Fruit fly (Drosophila melanogaster) whole organism, embryonic: ENCODE measurements around the gene ph-p.
A peak's percentile ranks its signal among the peaks of the same experiment; 100 is the strongest.

ENCODE experiments used
- Bgb ChIP-seq: fragments of 200-800 bp; sonication (Bioruptor generic); IDR thresholded peaks from 2 replicates; pipeline ENCODE4 v1.3.6; 2022; ENCODE audit warnings: missing biosample characterization, missing genetic modification characterization; ENCODE audit not compliant: partially characterized antibody
- CG1024 ChIP-seq: fragments of 200-800 bp; sonication (Bioruptor generic); IDR thresholded peaks from 2 replicates; pipeline ENCODE4 v1.3.6; 2022; ENCODE audit warnings: missing biosample characterization, missing genetic modification characterization
- CG10979 ChIP-seq: fragments of 200-800 bp; sonication (Bioruptor generic); optimal IDR thresholded peaks from 2 replicates; lab custom pipeline; 2018; ENCODE audit warnings: missing biosample characterization, mild to moderate bottlenecking, missing genetic modification characterization, moderate library complexity
- CG11695 ChIP-seq: fragments of 200-800 bp; sonication (Bioruptor generic); IDR thresholded peaks from 3 replicates; pipeline ENCODE4 v1.3.6; 2022; ENCODE audit warnings: missing biosample characterization, missing genetic modification characterization
- CG12155 ChIP-seq: fragments of 200-800 bp; sonication (Bioruptor generic); optimal IDR thresholded peaks from 3 replicates; lab custom pipeline; 2016; ENCODE audit warnings: missing biosample characterization, missing genetic modification characterization
- CG13287 ChIP-seq: fragments of 200-800 bp; sonication (Bioruptor generic); IDR thresholded peaks from 2 replicates; pipeline ENCODE4 v1.3.6; 2022; ENCODE audit warnings: missing biosample characterization, missing genetic modification characterization; ENCODE audit not compliant: partially characterized antibody
- CG13775 ChIP-seq: fragments of 200-800 bp; sonication (Bioruptor generic); optimal IDR thresholded peaks from 3 replicates; lab custom pipeline; 2017; ENCODE audit warnings: missing biosample characterization, mild to moderate bottlenecking, missing genetic modification characterization
- CG14860 ChIP-seq: fragments of 200-800 bp; sonication (Bioruptor generic); IDR thresholded peaks from 3 replicates; pipeline ENCODE4 v1.3.6; 2022; ENCODE audit warnings: missing biosample characterization, missing genetic modification characterization; ENCODE audit not compliant: partially characterized antibody
- CG15514 ChIP-seq: fragments of 200-800 bp; sonication (Bioruptor generic); optimal IDR thresholded peaks from 3 replicates; lab custom pipeline; 2017; ENCODE audit warnings: missing biosample characterization, missing genetic modification characterization, mild to moderate bottlenecking, moderate library complexity, missing genetic modification reagents
- CG17359 ChIP-seq: fragments of 200-800 bp; sonication (Bioruptor generic); optimal IDR thresholded peaks from 3 replicates; lab custom pipeline; 2018; ENCODE audit warnings: missing biosample characterization, mild to moderate bottlenecking, missing genetic modification characterization, moderate library complexity
- CG17568 ChIP-seq: fragments of 200-800 bp; sonication (Bioruptor generic); optimal IDR thresholded peaks from 2 replicates; lab custom pipeline; 2018; ENCODE audit warnings: missing biosample characterization, mild to moderate bottlenecking, missing genetic modification characterization, moderate library complexity
- CG18011 ChIP-seq: fragments of 200-800 bp; sonication (Bioruptor generic); optimal IDR thresholded peaks from 2 replicates; lab custom pipeline; 2017; ENCODE audit warnings: missing biosample characterization, missing genetic modification characterization, mild to moderate bottlenecking, moderate library complexity, missing genotype
- CG18476 ChIP-seq: fragments of 200-800 bp; sonication (Bioruptor generic); optimal IDR thresholded peaks from 2 replicates; lab custom pipeline; 2016; ENCODE audit warnings: missing biosample characterization, mild to moderate bottlenecking, missing genetic modification characterization
- CG18599 ChIP-seq: fragments of 200-800 bp; sonication (Bioruptor generic); optimal IDR thresholded peaks from 3 replicates; lab custom pipeline; 2017; ENCODE audit warnings: missing biosample characterization, missing genetic modification characterization, mild to moderate bottlenecking, moderate library complexity, missing genetic modification reagents
- CG42726 ChIP-seq: fragments of 200-800 bp; sonication (Bioruptor generic); IDR thresholded peaks from 2 replicates; pipeline ENCODE4 v1.3.6; 2022; ENCODE audit warnings: missing biosample characterization, missing genetic modification characterization; ENCODE audit not compliant: partially characterized antibody
- CG4820 ChIP-seq: fragments of 200-800 bp; sonication (Bioruptor generic); optimal IDR thresholded peaks from 3 replicates; lab custom pipeline; 2016; ENCODE audit warnings: missing biosample characterization, missing genetic modification characterization
- CG4854 ChIP-seq: fragments of 200-800 bp; sonication (Bioruptor generic); optimal IDR thresholded peaks from 2 replicates; lab custom pipeline; 2016; ENCODE audit warnings: missing biosample characterization, missing genetic modification characterization, inconsistent platforms
- CG7556 ChIP-seq: fragments of 200-800 bp; sonication (Bioruptor generic); optimal IDR thresholded peaks from 2 replicates; lab custom pipeline; 2017; ENCODE audit warnings: missing biosample characterization, mild to moderate bottlenecking, missing genetic modification characterization
- CG7987 ChIP-seq: fragments of 200-800 bp; sonication (Bioruptor generic); optimal IDR thresholded peaks from 2 replicates; lab custom pipeline; 2018; ENCODE audit warnings: missing biosample characterization, mild to moderate bottlenecking, missing genetic modification characterization, moderate library complexity
- CG8924 ChIP-seq: fragments of 200-800 bp; optimal IDR thresholded peaks from 3 replicates; lab custom pipeline; 2019; ENCODE audit warnings: missing biosample characterization, mild to moderate bottlenecking, missing genetic modification characterization, moderate library complexity
- Deaf1 ChIP-seq: fragments of 200-800 bp; optimal IDR thresholded peaks from 3 replicates; lab custom pipeline; 2019; ENCODE audit warnings: missing biosample characterization, mild to moderate bottlenecking, missing genetic modification characterization, moderate library complexity
- Gug ChIP-seq: fragments of 200-800 bp; sonication (Bioruptor generic); IDR thresholded peaks from 4 replicates; pipeline ENCODE4 v1.3.6; 2022; ENCODE audit warnings: missing biosample characterization, missing genetic modification characterization
- H2.0 ChIP-seq: fragments of 200-800 bp; sonication (Bioruptor generic); IDR thresholded peaks from 2 replicates; pipeline ENCODE4 v1.3.6; 2022; ENCODE audit warnings: missing biosample characterization, missing genetic modification characterization
- Hmx ChIP-seq: fragments of 200-800 bp; sonication (Bioruptor generic); optimal IDR thresholded peaks from 2 replicates; lab custom pipeline; 2016; ENCODE audit warnings: missing biosample characterization, missing genetic modification characterization
- Hr39 ChIP-seq: fragments of >200 bp; optimal IDR thresholded peaks from 2 replicates; lab custom pipeline; 2017
- Hsf ChIP-seq: fragments of 200-800 bp; sonication (Bioruptor generic); optimal IDR thresholded peaks from 3 replicates; lab custom pipeline; 2016; ENCODE audit warnings: missing biosample characterization, missing genetic modification characterization
- MBD-R2 ChIP-seq: fragments of 200-800 bp; sonication (Bioruptor generic); IDR thresholded peaks from 2 replicates; pipeline ENCODE4 v1.3.6; 2022; ENCODE audit warnings: missing biosample characterization, missing genetic modification characterization
- Mad ChIP-seq: fragments of 200-800 bp; sonication (Bioruptor generic); optimal IDR thresholded peaks from 2 replicates; lab custom pipeline; 2016; ENCODE audit warnings: missing biosample characterization, missing genetic modification characterization
- Nf-YB ChIP-seq: fragments of 200-800 bp; sonication (Bioruptor generic); optimal IDR thresholded peaks from 3 replicates; lab custom pipeline; 2019; ENCODE audit warnings: missing biosample characterization, mild to moderate bottlenecking, missing genetic modification characterization, moderate library complexity
- Oli ChIP-seq: fragments of 200-800 bp; sonication (Bioruptor generic); optimal IDR thresholded peaks from 2 replicates; lab custom pipeline; 2018; ENCODE audit warnings: missing biosample characterization, mild to moderate bottlenecking, missing genetic modification characterization, moderate library complexity
- ara ChIP-seq: fragments of 200-800 bp; sonication (Bioruptor generic); IDR thresholded peaks from 2 replicates; pipeline ENCODE4 v1.3.6; 2022; ENCODE audit warnings: missing biosample characterization, missing genetic modification characterization
- bab2 ChIP-seq: fragments of 200-800 bp; sonication (Bioruptor generic); optimal IDR thresholded peaks from 2 replicates; lab custom pipeline; 2016; ENCODE audit warnings: missing biosample characterization, missing genetic modification characterization
- disco-r ChIP-seq: fragments of 200-800 bp; sonication (Bioruptor generic); optimal IDR thresholded peaks from 2 replicates; lab custom pipeline; 2016; ENCODE audit warnings: missing biosample characterization, missing genetic modification characterization
- dpn ChIP-seq, 2 experiments: fragments of 200-800 bp; sonication (Bioruptor generic); optimal IDR thresholded peaks; 3 replicates each; lab custom pipeline; 2016; ENCODE audit warnings: missing biosample characterization in 2 of 2, missing genetic modification characterization in 2 of 2
- eyg ChIP-seq: fragments of 200-800 bp; sonication (Bioruptor generic); optimal IDR thresholded peaks from 3 replicates; lab custom pipeline; 2016; ENCODE audit warnings: missing biosample characterization, missing genetic modification characterization
- fd64A ChIP-seq: fragments of 200-800 bp; sonication (Bioruptor generic); optimal IDR thresholded peaks from 3 replicates; lab custom pipeline; 2018; ENCODE audit warnings: missing biosample characterization, mild to moderate bottlenecking, missing genetic modification characterization
- gem ChIP-seq: fragments of 200-800 bp; sonication (Bioruptor generic); optimal IDR thresholded peaks from 2 replicates; lab custom pipeline; 2019; ENCODE audit warnings: missing biosample characterization, mild to moderate bottlenecking, missing genetic modification characterization, moderate library complexity
- gsb-n ChIP-seq: fragments of 200-800 bp; sonication (Bioruptor generic); optimal IDR thresholded peaks from 3 replicates; lab custom pipeline; 2018; ENCODE audit warnings: missing biosample characterization, mild to moderate bottlenecking, missing genetic modification characterization
- hb ChIP-seq: fragments of 200-800 bp; sonication (Bioruptor generic); IDR thresholded peaks from 3 replicates; pipeline ENCODE4 v1.3.6; 2022; ENCODE audit warnings: missing biosample characterization, missing genetic modification characterization; ENCODE audit not compliant: partially characterized antibody
- ind ChIP-seq: fragments of 200-800 bp; sonication (Bioruptor generic); optimal IDR thresholded peaks from 3 replicates; lab custom pipeline; 2016; ENCODE audit warnings: missing biosample characterization, missing genetic modification characterization
- onecut ChIP-seq: fragments of 200-800 bp; sonication (Bioruptor generic); IDR thresholded peaks from 2 replicates; pipeline ENCODE4 v1.3.6; 2022; ENCODE audit warnings: missing biosample characterization, missing genetic modification characterization
- pfk ChIP-seq: fragments of 200-800 bp; sonication (Bioruptor generic); optimal IDR thresholded peaks from 2 replicates; lab custom pipeline; 2018; ENCODE audit warnings: missing biosample characterization, mild to moderate bottlenecking, missing genetic modification characterization, moderate library complexity
- phol ChIP-seq: fragments of 200-800 bp; sonication (Bioruptor generic); optimal IDR thresholded peaks from 3 replicates; lab custom pipeline; 2018; ENCODE audit warnings: missing biosample characterization, mild to moderate bottlenecking, missing genetic modification characterization, moderate library complexity
- sc ChIP-seq, 3 experiments: fragments of >200 bp in 2 of 3; fragments of 200-800 bp in 1 of 3; sonication (Bioruptor generic) in 1 of 3; optimal IDR thresholded peaks; 2 replicates in 2 of 3; 3 replicates in 1 of 3; lab custom pipeline; 2017; ENCODE audit warnings: mild to moderate bottlenecking in 1 of 3, missing biosample characterization in 1 of 3, missing genetic modification characterization in 1 of 3, missing genetic modification reagents in 1 of 3
- slou ChIP-seq: fragments of 200-800 bp; sonication (Bioruptor generic); optimal IDR thresholded peaks from 3 replicates; lab custom pipeline; 2016; ENCODE audit warnings: missing biosample characterization, missing genetic modification characterization
- ssp ChIP-seq: fragments of 200-800 bp; sonication (Bioruptor generic); IDR thresholded peaks from 2 replicates; pipeline ENCODE4 v1.3.6; 2022; ENCODE audit warnings: missing biosample characterization, missing genetic modification characterization
- tin ChIP-seq: fragments of 200-800 bp; sonication (Bioruptor generic); optimal IDR thresholded peaks from 3 replicates; lab custom pipeline; 2016; ENCODE audit warnings: missing biosample characterization, missing genetic modification characterization
- tna ChIP-seq: fragments of 200-800 bp; sonication (Bioruptor generic); IDR thresholded peaks from 2 replicates; pipeline ENCODE4 v1.3.6; 2022; ENCODE audit warnings: missing biosample characterization, missing genetic modification characterization; ENCODE audit not compliant: partially characterized antibody

The ph-p gene

DNA sequence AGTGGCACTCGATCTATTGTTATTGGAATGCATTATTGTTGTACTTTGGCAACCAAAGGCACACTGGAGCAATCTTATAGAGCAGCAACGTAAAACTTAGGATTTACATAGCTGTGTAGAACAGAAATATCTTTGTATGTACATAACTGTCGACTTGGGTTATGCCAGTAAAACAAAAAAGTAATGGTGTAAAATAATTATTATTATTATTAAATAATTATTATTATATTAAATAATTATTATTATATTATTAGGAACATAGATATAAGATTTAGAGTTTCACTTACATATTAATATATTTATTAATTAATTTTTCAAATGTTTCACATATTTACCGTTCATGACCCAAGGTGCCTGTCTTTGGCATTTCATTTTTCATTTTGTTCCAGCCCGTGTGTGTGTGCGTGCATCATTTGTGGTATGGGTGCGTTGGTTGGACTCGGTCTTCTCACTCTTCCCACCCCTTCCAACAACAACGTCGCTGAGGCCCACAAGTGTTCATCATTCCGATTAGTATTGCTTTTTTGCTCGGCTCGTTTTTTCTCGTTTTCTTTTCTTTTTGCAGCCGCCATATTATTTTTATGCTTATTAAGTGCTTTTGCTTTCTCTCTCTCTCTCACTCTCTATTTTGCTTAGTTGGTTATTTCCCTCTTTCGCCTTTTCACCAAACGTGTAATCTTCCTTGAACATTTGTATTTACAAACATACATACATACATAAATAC lies 14.0 kb downstream of the ph-p start (continued):
- TF ChIP-seq CG18011 (peak; percentile 74), pfk (peak; percentile 94), CG7556 (peak; percentile 99), CG13775 (GFP tag; lab: Kevin White, UChicago) (peak; percentile 99), gem (tag; lab: Kevin White, UChicago) (peak; percentile 99), CG14860 (0 out of 3 replicates have a peak, but pooled peaks have one; percentile 40), sc (optimal IDR thresholded peaks at IDR 0.05; lab: Kevin White, UChicago) (no peak), sc (GFP tag; optimal IDR thresholded peaks at IDR 0.05; lab: Kevin White, UChicago) (peak; percentile 99), CG15514 (GFP tag; lab: Kevin White, UChicago) (peak; percentile 84), phol (tag; lab: Kevin White, UChicago) (peak; percentile 98), onecut (GFP tag; lab: Robert Waterston, UW) (peak; percentile 75), CG7987 (GFP tag; lab: Kevin White, UChicago) (peak; percentile 66), Hsf (peak; percentile 80), Bgb (GFP tag; lab: Robert Waterston, UW) (no peak), CG17568 (peak; percentile 82), Hr39 (lab: Kevin White, UChicago) (no peak), Gug (GFP tag; lab: Robert Waterston, UW) (peak; percentile 94), CG10979 (tag; lab: Kevin White, UChicago) (peak; percentile 99), disco-r (GFP tag; lab: Kevin White, UChicago) (peak; percentile 45), eyg (peak; percentile 67), CG4820 (GFP tag; lab: Kevin White, UChicago) (peak; percentile 94), CG8924 (peak; percentile 99), CG18476 (GFP tag; lab: Kevin White, UChicago) (peak; percentile 90), dpn (GFP tag; optimal IDR thresholded peaks at IDR 0.05; lab: Kevin White, UChicago) (peak; percentile 79 to 95), Mad (GFP tag; lab: Kevin White, UChicago) (peak; percentile 60), CG11695 (GFP tag; lab: Robert Waterston, UW) (peak; percentile 96), MBD-R2 (GFP tag; lab: Robert Waterston, UW) (peak; percentile 68), gsb-n (peak; percentile 96), fd64A (GFP tag; lab: Kevin White, UChicago) (peak; percentile 82), CG4854 (GFP tag; lab: Kevin White, UChicago) (peak; percentile 76), CG42726 (GFP tag; lab: Robert Waterston, UW) (no peak), ssp (GFP tag; lab: Robert Waterston, UW) (peak; percentile 87), ind (GFP tag; lab: Kevin White, UChicago) (peak; percentile 97), Nf-YB (GFP tag; lab: Kevin White, UChicago) (peak; percentile 75), CG1024 (GFP tag; lab: Robert Waterston, UW) (peak; percentile 74), H2.0 (GFP tag; lab: Robert Waterston, UW) (peak; percentile 85), hb (GFP tag; lab: Robert Waterston, UW) (peak; percentile 55; the same call in 1 of the 3 replicates), CG13287 (GFP tag; lab: Robert Waterston, UW) (no peak), CG18599 (GFP tag; lab: Kevin White, UChicago) (peak; percentile 98), tna (GFP tag; lab: Robert Waterston, UW) (no peak), Hmx (peak; percentile 22), Oli (tag; lab: Kevin White, UChicago) (peak; percentile 99), tin (GFP tag; lab: Kevin White, UChicago) (peak; percentile 95), Deaf1 (peak; percentile 81), CG12155 (GFP tag; lab: Kevin White, UChicago) (peak; percentile 91), bab2 (peak; percentile 82), slou (GFP tag; lab: Kevin White, UChicago) (peak; percentile 90), CG17359 (tag; lab: Kevin White, UChicago) (peak; percentile 96), ara (GFP tag; lab: Robert Waterston, UW) (peak; percentile 90)
